Fruit fly (Drosophila melanogaster) whole organism: ENCODE results near the gene CG32036.

Source experiments
- CG8478 ChIP-seq: fragments of >200 bp; optimal IDR thresholded peaks from 2 replicates; lab custom pipeline; 2018; ENCODE audit warnings: inconsistent platforms
- Dll ChIP-seq: fragments of >200 bp; optimal IDR thresholded peaks from 2 replicates; lab custom pipeline; 2017
- EcR ChIP-seq, 2 experiments: fragments of >200 bp; optimal IDR thresholded peaks; 2 replicates each; lab custom pipeline; 2017; ENCODE audit warnings: missing biosample characterization in 2 of 2, missing genetic modification characterization in 2 of 2, missing genetic modification reagents in 2 of 2
- pan ChIP-seq: fragments of >200 bp; optimal IDR thresholded peaks from 2 replicates; lab custom pipeline; 2017
- psq ChIP-seq: fragments of >200 bp; optimal IDR thresholded peaks from 2 replicates; lab custom pipeline; 2017
- usp ChIP-seq: fragments of >200 bp; optimal IDR thresholded peaks from 2 replicates; lab custom pipeline; 2017; ENCODE audit warnings: missing biosample characterization, missing genetic modification characterization, mixed read lengths

DNA sequence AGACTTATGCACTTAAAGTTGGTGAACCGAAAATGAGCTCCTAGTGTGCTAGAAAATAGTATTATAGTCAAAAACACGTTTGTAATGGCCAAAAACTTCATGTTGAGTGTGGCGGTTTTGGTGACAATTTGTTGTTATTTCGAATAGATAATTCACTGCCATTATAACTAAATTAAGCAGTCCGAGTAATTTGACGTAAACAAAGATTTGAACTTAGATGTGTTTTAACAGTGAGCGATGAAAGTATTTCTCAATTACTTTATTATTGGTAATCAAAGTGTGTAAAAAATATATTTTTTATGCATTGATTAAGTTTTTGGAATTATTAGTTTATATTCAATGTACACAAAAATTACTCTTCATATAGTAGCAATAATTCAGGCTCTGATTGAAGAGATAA is 24.3 kb upstream of the CG32036 start, which contains the start of gene CG33702:
- no peak for TF ChIP-seq EcR (GFP tag; optimal IDR thresholded peaks at IDR 0.05; lab: Kevin White, UChicago)
- no peak for TF ChIP-seq usp (GFP tag; lab: Kevin White, UChicago)
- no peak for TF ChIP-seq psq (lab: Kevin White, UChicago)
- no peak for TF ChIP-seq Dll
- TF ChIP-seq CG8478: no peak
- TF ChIP-seq pan (lab: Kevin White, UChicago): no peak
